Fruit fly (Drosophila melanogaster): Measurements from ENCODE around the gene CG46394.
A peak's percentile ranks its signal among the peaks of the same experiment; 100 is the strongest.

DNA sequence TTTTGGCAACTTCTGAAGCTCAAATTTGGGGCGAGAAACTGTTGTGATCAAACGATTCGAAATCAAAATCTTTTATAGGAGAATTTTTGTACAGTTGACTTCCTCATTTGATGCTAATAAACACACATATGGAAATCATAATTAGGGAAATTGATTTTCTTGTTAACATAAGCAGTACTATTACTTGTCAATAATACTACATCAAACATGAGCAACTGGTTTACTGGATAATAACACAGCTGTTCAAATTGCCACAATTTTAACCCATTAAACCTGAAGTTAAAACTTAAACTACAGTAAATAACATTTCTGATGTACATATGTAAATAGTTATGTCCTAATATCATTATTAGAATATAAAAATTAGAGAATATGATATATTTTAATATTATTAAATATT, 20.3 kb upstream of the CG46394 start, which contains the start of gene CG43390:
- TF ChIP-seq Abd-B (GFP tag; optimal IDR thresholded peaks at IDR 0.05) (no peak), Scr (GFP tag; IDR thresholded peaks at IDR 0.05; ENCODE audit: partially characterized antibody) (no peak), sima (GFP tag; optimal IDR thresholded peaks at IDR 0.05) (no peak), CG15073 (GFP tag; optimal IDR thresholded peaks at IDR 0.05) (no peak), Med (GFP tag) (no peak), CG10979 (tag; optimal IDR thresholded peaks at IDR 0.05) (no peak), scrt (GFP tag; optimal IDR thresholded peaks at IDR 0.05) (peak; percentile 39), sob (GFP tag; IDR thresholded peaks at IDR 0.05) (peak; percentile 68; the same call in 1 of the 2 replicates), dmrt11E (tag; optimal IDR thresholded peaks at IDR 0.05) (no peak), Rfx (GFP tag; IDR thresholded peaks at IDR 0.05) (peak; percentile 77; the same call in 1 of the 2 replicates), CG3163 (GFP tag; optimal IDR thresholded peaks at IDR 0.05) (no peak), Atf-2 (GFP tag; optimal IDR thresholded peaks at IDR 0.05) (no peak)

Measured in whole organism, embryonic.